Worm (Caenorhabditis elegans): ENCODE measurements around the gene div-1.

DNA sequence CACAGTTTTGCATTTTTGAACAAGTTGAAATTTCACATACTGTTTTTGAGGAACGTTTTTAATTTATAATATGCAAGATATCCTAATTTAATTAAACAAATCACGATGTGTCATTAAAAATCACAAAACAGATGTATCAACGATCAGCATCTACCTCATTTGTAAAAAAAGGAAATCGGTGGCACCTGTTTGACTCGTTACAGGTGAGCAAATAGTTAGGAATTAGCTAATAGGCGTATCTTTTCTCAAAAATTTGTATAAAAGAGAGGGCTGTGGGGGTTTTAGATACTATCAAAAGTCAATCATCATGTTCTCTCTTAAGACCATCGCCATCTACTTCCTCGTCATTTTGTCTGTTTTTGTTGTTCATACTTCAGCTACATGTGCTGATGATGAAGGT, 49.3 kb downstream of the div-1 start, which contains the start of gene T20G5.8:
- TF ChIP-seq odd-2 (tag; optimal IDR thresholded peaks at IDR 0.05) = no peak
- no peak for TF ChIP-seq unc-86 (tag; optimal IDR thresholded peaks at IDR 0.05)
- no peak for TF ChIP-seq nhr-11 (tag; optimal IDR thresholded peaks at IDR 0.05)

All from whole organism, late embryonic.